Worm (Caenorhabditis elegans) whole organism, L3 larva: Measurements from ENCODE around the gene F52C12.6.

ENCODE experiments used
- R02D3.7 ChIP-seq: fragments of 150-350 bp; optimal IDR thresholded peaks from 2 replicates; lab custom pipeline; 2014; ENCODE audit warnings: missing biosample characterization, missing genetic modification characterization
- ZK546.5 ChIP-seq: sonication (generic microtip); optimal IDR thresholded peaks from 2 replicates; lab custom pipeline; 2017; ENCODE audit warnings: missing biosample characterization, missing genetic modification characterization
- aly-2 ChIP-seq: fragments of 150-350 bp; optimal IDR thresholded peaks from 2 replicates; lab custom pipeline; 2014; ENCODE audit warnings: missing biosample characterization, missing genetic modification characterization
- ama-1 ChIP-seq: fragments of 150-350 bp; optimal IDR thresholded peaks from 2 replicates; lab custom pipeline; 2018
- ceh-16 ChIP-seq: sonication (generic microtip); optimal IDR thresholded peaks from 2 replicates; lab custom pipeline; 2017; ENCODE audit warnings: missing biosample characterization, missing genetic modification characterization
- ceh-82 ChIP-seq: fragments of 150-350 bp; optimal IDR thresholded peaks from 2 replicates; lab custom pipeline; 2014; ENCODE audit warnings: missing biosample characterization, missing genetic modification characterization
- ceh-9 ChIP-seq: sonication (generic microtip); optimal IDR thresholded peaks from 2 replicates; lab custom pipeline; 2018; ENCODE audit warnings: missing biosample characterization, missing genetic modification characterization
- daf-12 ChIP-seq: fragments of 150-350 bp; optimal IDR thresholded peaks from 2 replicates; lab custom pipeline; 2014; ENCODE audit warnings: missing biosample characterization, missing genetic modification reagents, missing genetic modification characterization
- elt-1 ChIP-seq: fragments of 150-350 bp; optimal IDR thresholded peaks from 2 replicates; lab custom pipeline; 2014; ENCODE audit warnings: missing biosample characterization, missing genetic modification characterization
- elt-2 ChIP-seq: sonication (generic microtip); optimal IDR thresholded peaks from 2 replicates; lab custom pipeline; 2016; ENCODE audit warnings: missing genetic modification reagents, mild to moderate bottlenecking, missing genetic modification characterization, missing compliant biosample characterization
- elt-3 ChIP-seq, 3 experiments: fragments of 150-350 bp in 1 of 3; sonication (generic microtip) in 2 of 3; optimal IDR thresholded peaks; 2 replicates in 2 of 3; 4 replicates in 1 of 3; lab custom pipeline; 2014 to 2017; ENCODE audit warnings: missing biosample characterization in 3 of 3, missing genetic modification characterization in 3 of 3
- fkh-10 ChIP-seq: sonication (generic microtip); optimal IDR thresholded peaks from 2 replicates; lab custom pipeline; 2017; ENCODE audit warnings: missing biosample characterization, missing genetic modification reagents, missing genetic modification characterization
- fkh-2 ChIP-seq: fragments of 150-350 bp; optimal IDR thresholded peaks from 2 replicates; lab custom pipeline; 2014; ENCODE audit warnings: missing biosample characterization, missing genetic modification reagents, missing genetic modification characterization
- fos-1 ChIP-seq: fragments of 150-350 bp; optimal IDR thresholded peaks from 2 replicates; lab custom pipeline; 2014; ENCODE audit warnings: missing biosample characterization, missing genetic modification characterization
- hmg-11 ChIP-seq: sonication (generic microtip); optimal IDR thresholded peaks from 2 replicates; lab custom pipeline; 2016; ENCODE audit warnings: missing genetic modification characterization, missing compliant biosample characterization
- jun-1 ChIP-seq: fragments of 150-350 bp; optimal IDR thresholded peaks from 2 replicates; lab custom pipeline; 2014; ENCODE audit warnings: missing biosample characterization, missing genetic modification reagents, missing genetic modification characterization
- lin-15B ChIP-seq: fragments of 150-350 bp; optimal IDR thresholded peaks from 2 replicates; lab custom pipeline; 2014; ENCODE audit warnings: missing biosample characterization, missing genetic modification characterization
- mdl-1 ChIP-seq: fragments of 150-350 bp; optimal IDR thresholded peaks from 2 replicates; lab custom pipeline; 2014; ENCODE audit warnings: missing biosample characterization, missing genetic modification characterization
- nfya-1 ChIP-seq: sonication (generic microtip); optimal IDR thresholded peaks from 2 replicates; lab custom pipeline; 2017; ENCODE audit warnings: missing genetic modification characterization, mild to moderate bottlenecking, missing compliant biosample characterization, antibody characterized with exemption, moderate library complexity; ENCODE audit not compliant: insufficient read depth
- nhr-11 ChIP-seq: fragments of 150-350 bp; optimal IDR thresholded peaks from 2 replicates; lab custom pipeline; 2014; ENCODE audit warnings: missing biosample characterization, missing genetic modification characterization
- nhr-23 ChIP-seq: fragments of 150-350 bp; optimal IDR thresholded peaks from 2 replicates; lab custom pipeline; 2014; ENCODE audit warnings: missing biosample characterization, missing genetic modification reagents, missing genetic modification characterization
- nhr-237 ChIP-seq: fragments of 150-350 bp; optimal IDR thresholded peaks from 2 replicates; lab custom pipeline; 2014; ENCODE audit warnings: missing biosample characterization, missing genetic modification characterization
- nhr-28 ChIP-seq: fragments of 150-350 bp; optimal IDR thresholded peaks from 2 replicates; lab custom pipeline; 2014; ENCODE audit warnings: missing biosample characterization, missing genetic modification characterization
- nhr-43 ChIP-seq: sonication (generic microtip); optimal IDR thresholded peaks from 2 replicates; lab custom pipeline; 2016; ENCODE audit warnings: mild to moderate bottlenecking, missing genetic modification characterization, missing compliant biosample characterization; ENCODE audit not compliant: poor library complexity, severe bottlenecking
- nhr-76 ChIP-seq: fragments of 150-350 bp; sonication (generic microtip); optimal IDR thresholded peaks from 5 replicates; lab custom pipeline; 2014; ENCODE audit warnings: missing biosample characterization, missing genetic modification characterization
- nhr-77 ChIP-seq: fragments of 150-350 bp; optimal IDR thresholded peaks from 2 replicates; lab custom pipeline; 2014; ENCODE audit warnings: missing biosample characterization, missing genetic modification characterization
- pha-4 ChIP-seq: fragments of 150-350 bp; optimal IDR thresholded peaks from 2 replicates; lab custom pipeline; 2014; ENCODE audit warnings: missing biosample characterization, missing genetic modification reagents, missing genetic modification characterization
- pqm-1 ChIP-seq: fragments of 150-350 bp; optimal IDR thresholded peaks from 2 replicates; lab custom pipeline; 2017; ENCODE audit warnings: missing biosample characterization, missing genetic modification characterization, inconsistent platforms
- sea-2 ChIP-seq: fragments of 150-350 bp; sonication (generic microtip); optimal IDR thresholded peaks from 4 replicates; lab custom pipeline; 2014; ENCODE audit warnings: missing biosample characterization, missing genetic modification reagents, missing genetic modification characterization
- skn-1 ChIP-seq: fragments of 150-350 bp; optimal IDR thresholded peaks from 2 replicates; lab custom pipeline; 2014; ENCODE audit warnings: missing biosample characterization, missing genetic modification characterization
- snpc-4 ChIP-seq: fragments of 150-350 bp; optimal IDR thresholded peaks from 2 replicates; lab custom pipeline; 2014; ENCODE audit warnings: missing biosample characterization, missing genetic modification characterization
- unc-62 ChIP-seq: fragments of 150-350 bp; sonication (generic microtip); optimal IDR thresholded peaks from 4 replicates; lab custom pipeline; 2014; ENCODE audit warnings: missing biosample characterization, missing genetic modification reagents, missing genetic modification characterization
- zag-1 ChIP-seq: fragments of 150-350 bp; optimal IDR thresholded peaks from 2 replicates; lab custom pipeline; 2014; ENCODE audit warnings: missing biosample characterization, missing genetic modification characterization

F52C12.6 gene

ce11 chrIV:1952312-1952711, 4.2 kb upstream of the F52C12.6 start:
- TF ChIP-seq pha-4 (tag; lab: Kevin White, UChicago) = no peak
- TF ChIP-seq skn-1 (tag; lab: Kevin White, UChicago) = no peak
- TF ChIP-seq R02D3.7 (tag; lab: Kevin White, UChicago) = no peak
- no peak for TF ChIP-seq fos-1
- no peak for TF ChIP-seq elt-3 (tag; optimal IDR thresholded peaks at IDR 0.05; lab: Kevin White, UChicago)
- TF ChIP-seq lin-15B (tag; lab: Kevin White, UChicago) = no peak
- TF ChIP-seq jun-1 = no peak
- TF ChIP-seq pqm-1 (tag; lab: Kevin White, UChicago) = no peak
- TF ChIP-seq ceh-82 (tag; lab: Kevin White, UChicago) = no peak
- TF ChIP-seq nhr-76 (tag; lab: Kevin White, UChicago) = no peak
- TF ChIP-seq elt-1 = no peak
- TF ChIP-seq nhr-43 (tag; lab: Kevin White, UChicago) = no peak

DNA sequence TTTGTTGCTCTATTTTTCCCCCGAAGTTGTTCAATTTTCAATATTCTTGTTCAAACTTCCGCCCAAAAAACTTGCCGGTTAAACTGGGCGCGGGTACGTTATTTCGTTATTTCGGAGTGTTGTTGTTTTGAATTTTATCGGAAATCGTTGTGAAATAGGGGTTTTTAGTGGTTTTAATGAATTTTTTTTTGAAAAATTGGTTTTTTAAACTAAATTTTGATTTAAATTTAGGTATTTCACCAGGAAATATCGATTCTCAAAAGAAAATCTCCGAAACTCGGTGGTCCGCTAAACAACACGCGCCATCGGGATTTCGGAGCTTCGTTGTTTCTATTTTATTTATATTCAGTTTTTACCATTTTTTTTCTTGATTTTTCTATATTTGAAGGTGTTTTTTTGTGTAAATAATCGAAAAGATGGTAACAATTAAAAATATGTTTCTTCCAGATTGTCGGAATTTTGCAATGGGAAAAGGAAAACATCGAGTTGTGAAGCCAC, 3.3 kb upstream of the F52C12.6 start, which contains the start of gene F52C12.2:
Gene F52C12.2, plus strand, starts transcription at position 448 of the 498 bp plus-strand sequence.
- peak; percentile 56 for TF ChIP-seq skn-1 (tag; lab: Kevin White, UChicago)
- no peak for TF ChIP-seq zag-1 (tag; lab: Kevin White, UChicago)
- peak; percentile 13 for TF ChIP-seq elt-2 (tag; lab: Kevin White, UChicago)
- TF ChIP-seq R02D3.7 (tag; lab: Kevin White, UChicago) = peak; percentile 2
- TF ChIP-seq pha-4 (tag; lab: Kevin White, UChicago) = peak; percentile 64
- TF ChIP-seq nfya-1 = peak; percentile 55
- TF ChIP-seq ceh-16 = no peak
- TF ChIP-seq lin-15B (tag; lab: Kevin White, UChicago) = peak; percentile 67
- no peak for TF ChIP-seq unc-62 (GFP tag; lab: Kevin White, UChicago)
- peak; percentile 52 for TF ChIP-seq hmg-11 (tag; lab: Kevin White, UChicago)
- TF ChIP-seq nhr-23 (tag; lab: Kevin White, UChicago) = peak; percentile 16

- TF ChIP-seq nhr-11 (tag; lab: Kevin White, UChicago) (no peak), nhr-77 (tag; lab: Kevin White, UChicago) (no peak), elt-1 (no peak), lin-15B (tag; lab: Kevin White, UChicago) (no peak), ceh-9 (tag; lab: Kevin White, UChicago) (no peak), nhr-237 (no peak), ama-1 (lab: Kevin White, UChicago) (no peak), sea-2 (GFP tag; lab: Kevin White, UChicago) (no peak), nhr-28 (tag; lab: Kevin White, UChicago) (no peak), R02D3.7 (tag; lab: Kevin White, UChicago) (no peak)
These were observed 3.0 kb downstream of the F52C12.6 start, which contains the start of gene tdpo-1 for ce11 chrIV:1959554-1959953. Gene tdpo-1 (plus strand): TSS chrIV:1959854.

ce11 chrIV:1963247-1963646, 6.7 kb downstream of the F52C12.6 start, which contains the start of gene ulp-3:
Gene ulp-3 (plus strand): TSS chrIV:1963634.
- no peak for TF ChIP-seq nhr-76 (tag; lab: Kevin White, UChicago)
- TF ChIP-seq ZK546.5 = no peak
- no peak for TF ChIP-seq lin-15B (tag; lab: Kevin White, UChicago)
- no peak for TF ChIP-seq R02D3.7 (tag; lab: Kevin White, UChicago)
- TF ChIP-seq fkh-2 (tag; lab: Kevin White, UChicago) = no peak
- TF ChIP-seq nhr-237 = no peak
- TF ChIP-seq fkh-10 (GFP tag; lab: Kevin White, UChicago) = no peak
- no peak for TF ChIP-seq unc-62 (GFP tag; lab: Kevin White, UChicago)
- no peak for TF ChIP-seq daf-12 (tag; lab: Kevin White, UChicago)
- TF ChIP-seq ceh-16 = no peak
- no peak for TF ChIP-seq mdl-1
- no peak for TF ChIP-seq zag-1 (tag; lab: Kevin White, UChicago)
- no peak for TF ChIP-seq snpc-4 (tag; lab: Kevin White, UChicago)
- TF ChIP-seq, all 47 proteins: peak for 0

DNA sequence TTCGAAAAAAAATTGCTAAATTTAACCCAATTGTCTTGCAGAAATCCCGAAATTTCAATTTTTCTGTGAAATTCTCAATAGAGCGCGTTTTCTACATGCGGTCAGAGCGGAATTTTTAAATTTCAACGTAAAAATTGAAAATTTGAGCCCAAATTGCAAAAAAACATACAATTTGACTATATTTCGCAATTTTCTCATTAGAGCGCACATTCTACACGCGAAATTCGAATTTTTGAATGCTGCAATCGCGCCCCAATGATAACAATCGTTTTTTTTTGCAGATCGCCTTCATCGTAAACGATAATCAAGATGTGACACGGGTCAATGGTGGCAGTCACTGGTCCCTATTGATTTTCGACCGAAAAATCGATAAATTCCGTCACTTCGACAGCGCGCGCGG, 7.5 kb downstream of the F52C12.6 start:
- TF ChIP-seq mdl-1 (no peak), nfya-1 (no peak), aly-2 (no peak), unc-62 (GFP tag; lab: Kevin White, UChicago) (no peak), daf-12 (tag; lab: Kevin White, UChicago) (no peak), fkh-2 (tag; lab: Kevin White, UChicago) (no peak), elt-1 (no peak), nhr-11 (tag; lab: Kevin White, UChicago) (no peak), zag-1 (tag; lab: Kevin White, UChicago) (no peak)
- TF ChIP-seq, all 47 proteins: peak for 0
